Fruit fly (Drosophila melanogaster): ENCODE results near the gene CG12523.

dm6 chr3L:10791681-10792529 is 9.1 kb upstream of the CG12523 start:
- TF ChIP-seq Hr78 (GFP tag; optimal IDR thresholded peaks at IDR 0.05): no peak
- no peak for TF ChIP-seq jim (GFP tag; optimal IDR thresholded peaks at IDR 0.05)
- TF ChIP-seq psq (GFP tag; optimal IDR thresholded peaks at IDR 0.05): no peak
- TF ChIP-seq woc (GFP tag; optimal IDR thresholded peaks at IDR 0.05): no peak
- no peak for TF ChIP-seq h (GFP tag; optimal IDR thresholded peaks at IDR 0.05)
- TF ChIP-seq ey (GFP tag; optimal IDR thresholded peaks at IDR 0.05): no peak
- no peak for TF ChIP-seq br (GFP tag; optimal IDR thresholded peaks at IDR 0.05)
- no peak for TF ChIP-seq N (GFP tag; optimal IDR thresholded peaks at IDR 0.05)
- no peak for TF ChIP-seq Jra (GFP tag; optimal IDR thresholded peaks at IDR 0.05)
- no peak for TF ChIP-seq Myc (optimal IDR thresholded peaks at IDR 0.05)
- no peak for TF ChIP-seq foxo (GFP tag; optimal IDR thresholded peaks at IDR 0.05)
- TF ChIP-seq Abd-B (GFP tag; optimal IDR thresholded peaks at IDR 0.05): no peak
- TF ChIP-seq lola (GFP tag; optimal IDR thresholded peaks at IDR 0.05): no peak
- no peak for TF ChIP-seq CrebA (GFP tag; optimal IDR thresholded peaks at IDR 0.05; ENCODE audit: borderline replicate concordance)

Data from whole organism, wandering third instar larva.